Fruit fly (Drosophila melanogaster) whole organism, embryonic: ENCODE measurements around the gene CG6012.
A peak's percentile ranks its signal among the peaks of the same experiment; 100 is the strongest.

ENCODE experiments used
- B-H2 ChIP-seq: fragments of 200-800 bp; sonication (Bioruptor generic); optimal IDR thresholded peaks from 2 replicates; lab custom pipeline; 2018; ENCODE audit warnings: missing biosample characterization, mild to moderate bottlenecking, missing genetic modification characterization
- CG11085 ChIP-seq: fragments of 200-800 bp; sonication (Bioruptor generic); IDR thresholded peaks from 2 replicates; pipeline ENCODE4 v1.3.6; 2022; ENCODE audit warnings: missing biosample characterization, missing genetic modification characterization
- CG11247 ChIP-seq: fragments of 200-800 bp; sonication (Bioruptor generic); IDR thresholded peaks from 2 replicates; pipeline ENCODE4 v1.3.6; 2022; ENCODE audit warnings: missing biosample characterization, missing genetic modification characterization
- CG12155 ChIP-seq: fragments of 200-800 bp; sonication (Bioruptor generic); optimal IDR thresholded peaks from 3 replicates; lab custom pipeline; 2016; ENCODE audit warnings: missing biosample characterization, missing genetic modification characterization
- CG12769 ChIP-seq: fragments of 200-800 bp; sonication (Bioruptor generic); optimal IDR thresholded peaks from 2 replicates; lab custom pipeline; 2019; ENCODE audit warnings: missing biosample characterization, mild to moderate bottlenecking, missing genetic modification characterization, moderate library complexity
- CG13775 ChIP-seq: fragments of 200-800 bp; sonication (Bioruptor generic); optimal IDR thresholded peaks from 3 replicates; lab custom pipeline; 2017; ENCODE audit warnings: missing biosample characterization, mild to moderate bottlenecking, missing genetic modification characterization
- CG15073 ChIP-seq: fragments of 200-800 bp; sonication (Bioruptor generic); optimal IDR thresholded peaks from 2 replicates; lab custom pipeline; 2016; ENCODE audit warnings: missing biosample characterization, missing genetic modification characterization
- CG1529 ChIP-seq: fragments of 200-800 bp; sonication (Bioruptor generic); optimal IDR thresholded peaks from 3 replicates; lab custom pipeline; 2018; ENCODE audit warnings: missing biosample characterization, missing genetic modification characterization
- CG17829 ChIP-seq: fragments of 200-800 bp; optimal IDR thresholded peaks from 2 replicates; lab custom pipeline; 2019; ENCODE audit warnings: missing biosample characterization, mild to moderate bottlenecking, missing genetic modification characterization, moderate library complexity
- CG18011 ChIP-seq: fragments of 200-800 bp; sonication (Bioruptor generic); optimal IDR thresholded peaks from 2 replicates; lab custom pipeline; 2017; ENCODE audit warnings: missing biosample characterization, missing genetic modification characterization, mild to moderate bottlenecking, moderate library complexity, missing genotype
- CG31388 ChIP-seq: fragments of 200-800 bp; sonication (Bioruptor generic); optimal IDR thresholded peaks from 2 replicates; lab custom pipeline; 2016; ENCODE audit warnings: missing biosample characterization, missing genetic modification characterization
- CG3163 ChIP-seq: fragments of 200-800 bp; sonication (Bioruptor generic); optimal IDR thresholded peaks from 3 replicates; lab custom pipeline; 2016; ENCODE audit warnings: missing biosample characterization, missing genetic modification characterization
- CG3995 ChIP-seq: fragments of 200-800 bp; sonication (Bioruptor generic); optimal IDR thresholded peaks from 3 replicates; lab custom pipeline; 2016; ENCODE audit warnings: missing biosample characterization, missing genetic modification characterization
- CG4617 ChIP-seq: fragments of 200-800 bp; sonication (Bioruptor generic); optimal IDR thresholded peaks from 3 replicates; lab custom pipeline; 2016; ENCODE audit warnings: missing biosample characterization, missing genetic modification characterization, borderline replicate concordance
- CG4707 ChIP-seq: fragments of 200-800 bp; sonication (Bioruptor generic); optimal IDR thresholded peaks from 2 replicates; lab custom pipeline; 2018; ENCODE audit warnings: missing biosample characterization, mild to moderate bottlenecking, missing genetic modification characterization, moderate library complexity
- CG4854 ChIP-seq: fragments of 200-800 bp; sonication (Bioruptor generic); optimal IDR thresholded peaks from 2 replicates; lab custom pipeline; 2016; ENCODE audit warnings: missing biosample characterization, missing genetic modification characterization, inconsistent platforms
- CG6654 ChIP-seq: fragments of 200-800 bp; sonication (Bioruptor generic); optimal IDR thresholded peaks from 2 replicates; lab custom pipeline; 2017; ENCODE audit warnings: missing biosample characterization, mild to moderate bottlenecking, missing genetic modification characterization
- CG6689 ChIP-seq: fragments of 200-800 bp; sonication (Bioruptor generic); IDR thresholded peaks from 2 replicates; pipeline ENCODE4 v1.3.6; 2022; ENCODE audit warnings: missing biosample characterization, missing genetic modification characterization
- CG7372 ChIP-seq: fragments of 200-800 bp; sonication (Bioruptor generic); IDR thresholded peaks from 2 replicates; pipeline ENCODE4 v1.3.6; 2022; ENCODE audit warnings: missing biosample characterization, missing genetic modification characterization
- CG7928 ChIP-seq: fragments of 200-800 bp; sonication (Bioruptor generic); optimal IDR thresholded peaks from 2 replicates; lab custom pipeline; 2017; ENCODE audit warnings: missing biosample characterization, mild to moderate bottlenecking, missing genetic modification characterization
- CG7963 ChIP-seq: fragments of 200-800 bp; sonication (Bioruptor generic); IDR thresholded peaks from 3 replicates; pipeline ENCODE4 v1.3.6; 2022; ENCODE audit warnings: missing biosample characterization, missing genetic modification characterization; ENCODE audit not compliant: partially characterized antibody
- CG8944 ChIP-seq: fragments of 200-800 bp; sonication (Bioruptor generic); optimal IDR thresholded peaks from 3 replicates; lab custom pipeline; 2016; ENCODE audit warnings: missing biosample characterization, missing genetic modification characterization
- CHES-1-like ChIP-seq: fragments of 200-800 bp; sonication (Bioruptor generic); optimal IDR thresholded peaks from 2 replicates; lab custom pipeline; 2016; ENCODE audit warnings: missing biosample characterization, missing genetic modification characterization
- CkIIα-i1 ChIP-seq: fragments of 200-800 bp; sonication (Bioruptor generic); IDR thresholded peaks from 2 replicates; pipeline ENCODE4 v1.3.6; 2022; ENCODE audit warnings: missing biosample characterization, missing genetic modification characterization
- Dad ChIP-seq: fragments of 200-800 bp; sonication (Bioruptor generic); optimal IDR thresholded peaks from 3 replicates; lab custom pipeline; 2016; ENCODE audit warnings: missing biosample characterization, missing genetic modification characterization
- Deaf1 ChIP-seq: fragments of 200-800 bp; optimal IDR thresholded peaks from 3 replicates; lab custom pipeline; 2019; ENCODE audit warnings: missing biosample characterization, mild to moderate bottlenecking, missing genetic modification characterization, moderate library complexity
- H15 ChIP-seq: fragments of 200-800 bp; sonication (Bioruptor generic); IDR thresholded peaks from 3 replicates; pipeline ENCODE4 v1.3.6; 2022; ENCODE audit warnings: missing biosample characterization, missing genetic modification characterization
- HLH4C ChIP-seq: fragments of 200-800 bp; sonication (Bioruptor generic); IDR thresholded peaks from 3 replicates; pipeline ENCODE4 v1.3.6; 2022; ENCODE audit warnings: missing biosample characterization, missing genetic modification characterization; ENCODE audit not compliant: partially characterized antibody
- Hmr ChIP-seq: fragments of 200-800 bp; sonication (Bioruptor generic); optimal IDR thresholded peaks from 3 replicates; lab custom pipeline; 2017; ENCODE audit warnings: mild to moderate bottlenecking, missing biosample characterization, missing genetic modification reagents, missing genetic modification characterization
- Hr51 ChIP-seq, 2 experiments: fragments of 200-800 bp; sonication (Bioruptor generic); optimal IDR thresholded peaks; 2 replicates in 1 of 2; 3 replicates in 1 of 2; lab custom pipeline; 2016 to 2018; ENCODE audit warnings: missing biosample characterization in 2 of 2, missing genetic modification characterization in 2 of 2, mild to moderate bottlenecking in 1 of 2, moderate library complexity in 1 of 2
- Nf-YB ChIP-seq: fragments of 200-800 bp; sonication (Bioruptor generic); optimal IDR thresholded peaks from 3 replicates; lab custom pipeline; 2019; ENCODE audit warnings: missing biosample characterization, mild to moderate bottlenecking, missing genetic modification characterization, moderate library complexity
- NfI ChIP-seq: fragments of 200-800 bp; sonication (Bioruptor generic); optimal IDR thresholded peaks from 3 replicates; lab custom pipeline; 2018; ENCODE audit warnings: missing biosample characterization, mild to moderate bottlenecking, missing genetic modification characterization, moderate library complexity
- Sry-δ ChIP-seq: fragments of 200-800 bp; sonication (Bioruptor generic); optimal IDR thresholded peaks from 2 replicates; lab custom pipeline; 2016; ENCODE audit warnings: missing biosample characterization, missing genetic modification characterization
- Ssrp ChIP-seq: fragments of 200-800 bp; sonication (Bioruptor generic); optimal IDR thresholded peaks from 2 replicates; lab custom pipeline; 2018; ENCODE audit warnings: missing biosample characterization, mild to moderate bottlenecking, missing genetic modification characterization, moderate library complexity
- Xrp1 ChIP-seq: fragments of 200-800 bp; sonication (Bioruptor generic); IDR thresholded peaks from 2 replicates; pipeline ENCODE4 v1.3.6; 2022; ENCODE audit warnings: missing biosample characterization, missing genetic modification characterization
- ac ChIP-seq: fragments of 200-800 bp; sonication (Bioruptor generic); optimal IDR thresholded peaks from 3 replicates; lab custom pipeline; 2017; ENCODE audit warnings: missing biosample characterization, mild to moderate bottlenecking, missing genetic modification characterization
- al ChIP-seq: fragments of 200-800 bp; sonication (Bioruptor generic); IDR thresholded peaks from 2 replicates; pipeline ENCODE4 v1.3.6; 2022; ENCODE audit warnings: missing biosample characterization, missing genetic modification characterization
- ci ChIP-seq: fragments of 200-800 bp; sonication (Bioruptor generic); IDR thresholded peaks from 3 replicates; pipeline ENCODE4 v1.3.6; 2022; ENCODE audit warnings: missing biosample characterization, missing genetic modification characterization
- croc ChIP-seq: fragments of 200-800 bp; sonication (Bioruptor generic); conservative IDR thresholded peaks from 3 replicates; pipeline ENCODE4 v1.3.6; 2022; ENCODE audit warnings: missing biosample characterization, missing genetic modification characterization
- cwo ChIP-seq: fragments of 200-800 bp; sonication (Bioruptor generic); optimal IDR thresholded peaks from 3 replicates; lab custom pipeline; 2017; ENCODE audit warnings: missing biosample characterization, missing genetic modification characterization, mild to moderate bottlenecking, moderate library complexity, missing genetic modification reagents
- eve ChIP-seq, 2 experiments: fragments of >200 bp; optimal IDR thresholded peaks; 2 replicates each; lab custom pipeline; 2017; ENCODE audit warnings: missing biosample characterization in 2 of 2, missing genetic modification characterization in 2 of 2
- gce ChIP-seq: fragments of 200-800 bp; sonication (Bioruptor generic); IDR thresholded peaks from 3 replicates; pipeline ENCODE4 v1.3.6; 2022; ENCODE audit warnings: missing biosample characterization, missing genetic modification characterization
- gcm2 ChIP-seq: fragments of 200-800 bp; sonication (Bioruptor generic); optimal IDR thresholded peaks from 2 replicates; lab custom pipeline; 2016; ENCODE audit warnings: missing biosample characterization, missing genetic modification characterization
- gem ChIP-seq: fragments of 200-800 bp; sonication (Bioruptor generic); optimal IDR thresholded peaks from 2 replicates; lab custom pipeline; 2019; ENCODE audit warnings: missing biosample characterization, mild to moderate bottlenecking, missing genetic modification characterization, moderate library complexity
- grau ChIP-seq: fragments of 200-800 bp; optimal IDR thresholded peaks from 3 replicates; lab custom pipeline; 2019; ENCODE audit warnings: missing biosample characterization, mild to moderate bottlenecking, missing genetic modification characterization, moderate library complexity
- gro ChIP-seq: fragments of 200-800 bp; sonication (Bioruptor generic); optimal IDR thresholded peaks from 2 replicates; lab custom pipeline; 2016; ENCODE audit warnings: missing biosample characterization, missing genetic modification characterization
- mam ChIP-seq: fragments of 200-800 bp; sonication (Bioruptor generic); optimal IDR thresholded peaks from 3 replicates; lab custom pipeline; 2016; ENCODE audit warnings: missing biosample characterization, missing genetic modification characterization
- oc ChIP-seq: fragments of 200-800 bp; sonication (Bioruptor generic); optimal IDR thresholded peaks from 2 replicates; lab custom pipeline; 2018; ENCODE audit warnings: missing biosample characterization, mild to moderate bottlenecking, missing genetic modification characterization, moderate library complexity
- org-1 ChIP-seq: fragments of 200-800 bp; sonication (Bioruptor generic); optimal IDR thresholded peaks from 2 replicates; lab custom pipeline; 2017; ENCODE audit warnings: missing biosample characterization, missing genetic modification characterization
- tup ChIP-seq: fragments of 200-800 bp; sonication (Bioruptor generic); optimal IDR thresholded peaks from 2 replicates; lab custom pipeline; 2016; ENCODE audit warnings: missing biosample characterization, mild to moderate bottlenecking, missing genetic modification characterization, moderate library complexity
- vnd ChIP-seq: fragments of 200-800 bp; sonication (Bioruptor generic); IDR thresholded peaks from 3 replicates; pipeline ENCODE4 v1.3.6; 2022; ENCODE audit warnings: missing biosample characterization, missing genetic modification characterization; ENCODE audit not compliant: partially characterized antibody
- vvl ChIP-seq: fragments of 200-800 bp; sonication (Bioruptor generic); IDR thresholded peaks from 2 replicates; pipeline ENCODE4 v1.3.6; 2022; ENCODE audit warnings: missing biosample characterization, missing genetic modification characterization

Gene CG6012

DNA sequence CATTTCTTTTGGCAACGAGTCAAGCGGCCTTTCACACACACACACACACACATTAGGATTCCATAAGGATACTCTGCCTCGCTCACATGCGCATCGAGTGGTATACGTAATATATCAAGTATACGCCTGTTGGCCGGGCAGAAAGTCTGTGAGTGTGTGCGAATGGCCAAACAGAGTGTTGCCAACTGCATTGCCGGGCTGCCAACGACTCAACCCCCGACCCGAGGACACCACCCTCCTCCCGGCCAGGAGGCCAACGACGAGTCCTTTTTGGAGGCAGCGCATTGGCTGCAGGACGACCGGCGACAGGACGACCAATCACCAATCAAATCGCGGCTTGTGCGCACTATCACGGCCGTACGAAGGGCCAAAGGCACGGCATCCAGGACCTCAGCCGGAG lies 16.4 kb upstream of the CG6012 start:
- TF ChIP-seq vvl (GFP tag; lab: Robert Waterston, UW) (no peak), al (GFP tag; lab: Robert Waterston, UW) (no peak), CG1529 (GFP tag; lab: Kevin White, UChicago) (no peak), CG4854 (no peak), CG6689 (GFP tag; lab: Robert Waterston, UW) (no peak), B-H2 (GFP tag; lab: Kevin White, UChicago) (no peak), mam (GFP tag; lab: Kevin White, UChicago) (no peak), NfI (GFP tag; lab: Kevin White, UChicago) (no peak), org-1 (GFP tag; lab: Kevin White, UChicago) (no peak), cwo (GFP tag; lab: Kevin White, UChicago) (no peak), eve (GFP tag; optimal IDR thresholded peaks at IDR 0.05; lab: Kevin White, UChicago) (no peak), gce (no peak), CG12769 (tag; lab: Kevin White, UChicago) (no peak), H15 (GFP tag; lab: Robert Waterston, UW) (no peak), oc (tag; lab: Kevin White, UChicago) (no peak), CG4707 (GFP tag; lab: Kevin White, UChicago) (no peak), Xrp1 (GFP tag; lab: Robert Waterston, UW) (no peak), Deaf1 (tag; lab: Kevin White, UChicago) (peak; percentile 68), CG11247 (GFP tag; lab: Robert Waterston, UW) (no peak), Ssrp (tag; lab: Kevin White, UChicago) (no peak), CHES-1-like (GFP tag; lab: Kevin White, UChicago) (no peak), CG18011 (no peak), CG13775 (GFP tag; lab: Kevin White, UChicago) (no peak), CG6654 (GFP tag; lab: Kevin White, UChicago) (no peak), CG31388 (no peak), HLH4C (GFP tag; lab: Robert Waterston, UW) (0 out of 3 replicates have a peak, but pooled peaks have one; percentile 26), ci (GFP tag; lab: Robert Waterston, UW) (0 out of 3 replicates have a peak, but pooled peaks have one; percentile 8), Sry-δ (GFP tag; lab: Kevin White, UChicago) (no peak), CG17829 (tag; lab: Kevin White, UChicago) (no peak), gem (tag; lab: Kevin White, UChicago) (no peak), Nf-YB (GFP tag; lab: Kevin White, UChicago) (peak; percentile 53), CG7372 (GFP tag; lab: Robert Waterston, UW) (peak; percentile 72), CG7928 (GFP tag; lab: Kevin White, UChicago) (no peak), Hr51 (GFP tag; optimal IDR thresholded peaks at IDR 0.05; lab: Kevin White, UChicago) (no peak), CG15073 (GFP tag; lab: Kevin White, UChicago) (no peak), Hmr (no peak), grau (tag; lab: Kevin White, UChicago) (no peak), CG8944 (GFP tag; lab: Kevin White, UChicago) (no peak), ac (no peak), CG12155 (GFP tag; lab: Kevin White, UChicago) (no peak), croc (GFP tag; lab: Robert Waterston, UW) (no peak), gro (no peak), CG3163 (no peak), CG11085 (GFP tag; lab: Robert Waterston, UW) (no peak), tup (GFP tag; lab: Kevin White, UChicago) (no peak), CG3995 (GFP tag; lab: Kevin White, UChicago) (no peak), vnd (no peak), Dad (GFP tag; lab: Kevin White, UChicago) (no peak), CG4617 (no peak), CkIIα-i1 (no peak), CG7963 (GFP tag; lab: Robert Waterston, UW) (no peak), gcm2 (GFP tag; lab: Kevin White, UChicago) (no peak)
